Worm (Caenorhabditis elegans) whole organism, midembryonic: ENCODE results near the gene col-173.

Experiments
- T22C8.4 ChIP-seq: fragments of 200-800 bp; sonication (Bioruptor generic); IDR thresholded peaks from 2 replicates; pipeline ENCODE4 v1.3.6; 2022; ENCODE audit warnings: missing genetic modification characterization, missing compliant biosample characterization
- cog-1 ChIP-seq: sonication (generic microtip); optimal IDR thresholded peaks from 2 replicates; lab custom pipeline; 2016; ENCODE audit warnings: missing genetic modification characterization, missing compliant biosample characterization
- flt-1 ChIP-seq: fragments of 200-800 bp; sonication (Bioruptor generic); IDR thresholded peaks from 2 replicates; pipeline ENCODE4 v1.3.6; 2022; ENCODE audit warnings: missing genetic modification characterization, missing compliant biosample characterization
- klf-2 ChIP-seq: fragments of 200-800 bp; sonication (Bioruptor generic); conservative IDR thresholded peaks from 2 replicates; pipeline ENCODE4 v1.3.6; 2022; ENCODE audit warnings: missing genetic modification reagents, missing genetic modification characterization, missing compliant biosample characterization
- med-1 ChIP-seq: sonication (generic microtip); optimal IDR thresholded peaks from 2 replicates; lab custom pipeline; 2017; ENCODE audit warnings: missing genetic modification characterization, mild to moderate bottlenecking, missing compliant biosample characterization, antibody characterized with exemption, missing genetic modification reagents; ENCODE audit not compliant: insufficient read depth
- ref-1 ChIP-seq: fragments of 200-800 bp; sonication (Bioruptor generic); conservative IDR thresholded peaks from 2 replicates; pipeline ENCODE4 v1.3.6; 2022; ENCODE audit warnings: missing genetic modification reagents, missing genetic modification characterization, missing compliant biosample characterization
- tab-1 ChIP-seq: fragments of 200-800 bp; sonication (Bioruptor generic); IDR thresholded peaks from 2 replicates; pipeline ENCODE4 v1.3.6; 2022; ENCODE audit warnings: missing genetic modification characterization, missing compliant biosample characterization
- ztf-23 ChIP-seq: fragments of 200-800 bp; sonication (Bioruptor generic); IDR thresholded peaks from 2 replicates; pipeline ENCODE4 v1.3.6; 2022; ENCODE audit warnings: missing genetic modification reagents, missing genetic modification characterization, missing compliant biosample characterization
- ztf-29 ChIP-seq: fragments of 200-800 bp; sonication (Bioruptor generic); IDR thresholded peaks from 2 replicates; pipeline ENCODE4 v1.3.6; 2022; ENCODE audit warnings: missing genetic modification reagents, missing genetic modification characterization, missing compliant biosample characterization

col-173 gene

ce11 chrX:6877436-6877835, at the start of gene col-173:
col-173 (minus strand) TSS chrX:6877536.
- TF ChIP-seq klf-2, result no peak
- TF ChIP-seq cog-1, result no peak
- TF ChIP-seq T22C8.4 (GFP tag; lab: Robert Waterston, UW), result no peak
- TF ChIP-seq tab-1 (GFP tag; lab: Robert Waterston, UW), result no peak
- TF ChIP-seq ztf-23 (GFP tag; lab: Robert Waterston, UW), result no peak
- TF ChIP-seq ref-1 (GFP tag; lab: Robert Waterston, UW), result no peak
- no peak for TF ChIP-seq ztf-29 (GFP tag; lab: Robert Waterston, UW)
- TF ChIP-seq med-1 (GFP tag; lab: Kevin White, UChicago), result no peak
- TF ChIP-seq flt-1 (GFP tag; lab: Robert Waterston, UW), result no peak

- no peak for TF ChIP-seq T22C8.4 (GFP tag; lab: Robert Waterston, UW)
- TF ChIP-seq ztf-29 (GFP tag; lab: Robert Waterston, UW), result no peak
- no peak for TF ChIP-seq flt-1 (GFP tag; lab: Robert Waterston, UW)
- TF ChIP-seq cog-1, result no peak
- TF ChIP-seq ref-1 (GFP tag; lab: Robert Waterston, UW), result no peak
- TF ChIP-seq ztf-23 (GFP tag; lab: Robert Waterston, UW), result no peak
- TF ChIP-seq klf-2, result no peak
These were observed 49.6 kb upstream of the col-173 start for ce11 chrX:6926952-6927351.

DNA sequence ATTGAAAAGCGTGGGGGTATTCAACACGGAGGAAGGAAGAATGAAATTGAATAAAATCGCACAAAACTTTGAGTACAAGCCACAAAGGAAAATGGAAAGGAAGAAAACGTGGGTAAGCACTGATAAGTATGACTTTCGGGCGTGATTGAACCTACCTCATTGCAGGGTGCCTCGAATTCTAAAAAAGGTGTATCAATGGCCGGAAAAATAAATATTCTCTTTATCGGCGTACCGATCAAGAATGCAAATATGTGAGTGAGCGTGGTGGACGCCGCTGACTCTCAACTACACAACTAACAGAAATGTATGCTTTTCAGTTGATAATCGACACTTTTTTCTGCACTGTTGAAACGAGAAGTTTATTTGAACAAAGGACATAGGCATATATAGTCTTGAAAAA, 47.1 kb upstream of the col-173 start, which contains the start of gene otpl-3:
otpl-3 (minus strand) TSS at position 304 of the 400 bp plus-strand sequence.
- TF ChIP-seq cog-1 (no peak), ztf-23 (GFP tag; lab: Robert Waterston, UW) (no peak)

DNA sequence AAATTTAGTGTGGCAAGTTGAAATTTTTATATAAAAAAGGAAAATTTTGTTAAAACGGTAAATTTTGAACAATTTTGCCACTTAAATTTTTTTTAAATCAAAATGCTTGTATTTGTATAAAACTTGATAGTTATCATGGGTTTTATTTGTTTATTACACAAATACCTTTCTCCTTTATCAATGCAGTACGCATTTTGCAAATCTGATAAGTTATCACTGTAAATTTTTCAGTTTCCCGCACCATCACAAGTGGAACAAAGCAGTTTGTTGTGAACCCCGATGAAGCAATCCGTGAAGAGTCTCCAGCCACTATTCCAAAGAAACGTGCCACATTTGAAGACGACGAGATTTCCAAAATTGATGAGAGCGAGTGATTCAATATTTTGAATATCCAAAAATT, 42.8 kb upstream of the col-173 start:
- TF ChIP-seq ref-1 (GFP tag; lab: Robert Waterston, UW), result no peak
- TF ChIP-seq klf-2, result no peak

DNA sequence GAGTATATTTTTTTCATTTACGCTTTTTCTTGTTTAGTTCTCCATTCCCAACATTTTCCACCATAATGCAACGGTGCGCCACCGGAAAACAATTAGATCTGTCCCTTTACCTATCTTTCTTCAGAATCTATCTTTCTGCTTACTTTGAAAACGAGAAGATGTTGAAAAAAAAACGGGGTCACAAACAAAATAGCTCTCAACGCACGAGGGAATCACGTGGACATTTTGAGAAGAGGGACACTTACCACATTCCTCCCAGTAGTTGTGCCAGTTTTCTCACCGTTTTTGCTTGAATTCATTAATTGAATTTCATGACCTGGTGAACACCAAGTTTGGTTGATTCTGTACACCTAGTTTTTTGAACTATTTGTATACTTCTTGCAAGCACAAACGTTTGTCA, 38.8 kb upstream of the col-173 start:
- TF ChIP-seq ztf-23 (GFP tag; lab: Robert Waterston, UW) (no peak), cog-1 (no peak), ztf-29 (GFP tag; lab: Robert Waterston, UW) (no peak), klf-2 (no peak), tab-1 (GFP tag; lab: Robert Waterston, UW) (no peak), flt-1 (GFP tag; lab: Robert Waterston, UW) (no peak)

DNA sequence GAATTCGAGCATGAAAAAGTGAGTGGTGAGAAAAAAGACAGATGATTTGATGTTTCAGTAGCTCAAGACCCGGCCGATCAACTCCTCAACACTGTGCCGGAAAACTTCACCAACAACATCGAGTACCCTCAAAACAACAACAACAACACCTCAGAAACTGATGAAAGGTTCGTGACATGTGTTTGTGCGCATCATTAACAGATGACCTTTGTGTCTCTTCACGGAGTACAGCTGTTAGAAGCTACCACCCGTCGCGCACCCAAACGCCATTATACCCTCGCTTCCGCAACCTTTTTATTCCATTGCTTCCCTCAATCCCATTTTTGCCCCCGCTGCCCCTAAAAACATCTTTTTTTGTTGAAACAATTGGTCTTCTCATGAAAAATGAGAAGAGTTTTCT, 37.9 kb upstream of the col-173 start:
- TF ChIP-seq ref-1 (GFP tag; lab: Robert Waterston, UW) (no peak), flt-1 (GFP tag; lab: Robert Waterston, UW) (no peak), med-1 (GFP tag; lab: Kevin White, UChicago) (no peak), ztf-23 (GFP tag; lab: Robert Waterston, UW) (no peak), cog-1 (no peak), klf-2 (no peak), T22C8.4 (GFP tag; lab: Robert Waterston, UW) (no peak), ztf-29 (GFP tag; lab: Robert Waterston, UW) (no peak), tab-1 (GFP tag; lab: Robert Waterston, UW) (no peak)

- TF ChIP-seq med-1 (GFP tag; lab: Kevin White, UChicago) (no peak), klf-2 (no peak), T22C8.4 (GFP tag; lab: Robert Waterston, UW) (no peak), ztf-23 (GFP tag; lab: Robert Waterston, UW) (no peak), ztf-29 (GFP tag; lab: Robert Waterston, UW) (no peak), cog-1 (no peak), flt-1 (GFP tag; lab: Robert Waterston, UW) (no peak), tab-1 (GFP tag; lab: Robert Waterston, UW) (no peak), ref-1 (GFP tag; lab: Robert Waterston, UW) (no peak)
These were observed 36.7 kb upstream of the col-173 start, which contains the start of gene nhx-4 for ce11 chrX:6913989-6914388. nhx-4 (plus strand) TSS chrX:6914289.

- no peak for TF ChIP-seq klf-2
- no peak for TF ChIP-seq ztf-29 (GFP tag; lab: Robert Waterston, UW)
- no peak for TF ChIP-seq T22C8.4 (GFP tag; lab: Robert Waterston, UW)
- TF ChIP-seq cog-1, result no peak
- TF ChIP-seq flt-1 (GFP tag; lab: Robert Waterston, UW), result no peak
- TF ChIP-seq tab-1 (GFP tag; lab: Robert Waterston, UW), result no peak
- no peak for TF ChIP-seq ref-1 (GFP tag; lab: Robert Waterston, UW)
- no peak for TF ChIP-seq med-1 (GFP tag; lab: Kevin White, UChicago)
- TF ChIP-seq ztf-23 (GFP tag; lab: Robert Waterston, UW), result no peak
These were observed 28.2 kb upstream of the col-173 start for ce11 chrX:6905581-6905980.

- TF ChIP-seq ztf-23 (GFP tag; lab: Robert Waterston, UW) (no peak), ref-1 (GFP tag; lab: Robert Waterston, UW) (no peak), tab-1 (GFP tag; lab: Robert Waterston, UW) (no peak), med-1 (GFP tag; lab: Kevin White, UChicago) (no peak), ztf-29 (GFP tag; lab: Robert Waterston, UW) (no peak), flt-1 (GFP tag; lab: Robert Waterston, UW) (no peak), T22C8.4 (GFP tag; lab: Robert Waterston, UW) (no peak), klf-2 (no peak), cog-1 (no peak)
These were observed 26.9 kb upstream of the col-173 start, which contains the start of gene sid-5 for ce11 chrX:6904064-6904771. sid-5 (plus strand) TSS chrX:6904721.

DNA sequence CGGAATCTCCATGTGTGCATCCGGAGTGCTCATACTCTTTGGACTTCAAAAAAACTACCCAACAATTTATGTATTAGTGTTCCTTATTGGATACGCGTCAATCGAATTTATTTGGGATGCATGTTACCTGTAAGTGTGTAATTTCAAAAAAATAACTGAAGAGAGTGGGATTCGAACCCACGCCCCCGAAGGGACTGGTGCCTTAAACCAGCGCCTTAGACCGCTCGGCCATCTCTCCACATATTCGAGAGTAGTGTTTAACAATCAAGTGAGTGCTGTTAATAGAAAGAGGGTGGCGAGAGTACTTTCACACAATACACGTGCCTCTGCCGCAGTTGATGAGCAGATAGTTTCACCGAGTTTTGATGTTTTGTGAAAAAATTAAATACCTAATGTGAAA, 25.6 kb upstream of the col-173 start:
- TF ChIP-seq flt-1 (GFP tag; lab: Robert Waterston, UW), result peak; percentile 90
- TF ChIP-seq med-1 (GFP tag; lab: Kevin White, UChicago), result peak; percentile 19
- TF ChIP-seq ref-1 (GFP tag; lab: Robert Waterston, UW), result peak; percentile 66; the same call in 1 of the 2 replicates
- TF ChIP-seq tab-1 (GFP tag; lab: Robert Waterston, UW), result peak; percentile 82
- peak; percentile 49 for TF ChIP-seq cog-1
- peak; percentile 85 for TF ChIP-seq klf-2
- no peak; the same call in 1 of the 2 replicates for TF ChIP-seq ztf-29 (GFP tag; lab: Robert Waterston, UW)
- TF ChIP-seq T22C8.4 (GFP tag; lab: Robert Waterston, UW), result no peak; the same call in none of the 2 replicates
- peak; percentile 90 for TF ChIP-seq ztf-23 (GFP tag; lab: Robert Waterston, UW)
